Fruit fly (Drosophila melanogaster) whole organism: ENCODE results near the gene CG6638.
A peak's percentile ranks its signal among the peaks of the same experiment; 100 is the strongest.

Source experiments
- CG8478 ChIP-seq: fragments of >200 bp; optimal IDR thresholded peaks from 2 replicates; lab custom pipeline; 2018; ENCODE audit warnings: inconsistent platforms
- Dll ChIP-seq: fragments of >200 bp; optimal IDR thresholded peaks from 2 replicates; lab custom pipeline; 2017
- EcR ChIP-seq, 2 experiments: fragments of >200 bp; optimal IDR thresholded peaks; 2 replicates each; lab custom pipeline; 2017; ENCODE audit warnings: missing biosample characterization in 2 of 2, missing genetic modification characterization in 2 of 2, missing genetic modification reagents in 2 of 2
- pan ChIP-seq: fragments of >200 bp; optimal IDR thresholded peaks from 2 replicates; lab custom pipeline; 2017
- psq ChIP-seq: fragments of >200 bp; optimal IDR thresholded peaks from 2 replicates; lab custom pipeline; 2017
- usp ChIP-seq: fragments of >200 bp; optimal IDR thresholded peaks from 2 replicates; lab custom pipeline; 2017; ENCODE audit warnings: missing biosample characterization, missing genetic modification characterization, mixed read lengths

The CG6638 gene

dm6 chr3L:8580780-8581179, 4.9 kb upstream of the CG6638 start:
- TF ChIP-seq usp (no peak), CG8478 (lab: Kevin White, UChicago) (no peak), psq (lab: Kevin White, UChicago) (no peak), EcR (GFP tag; optimal IDR thresholded peaks at IDR 0.05; lab: Kevin White, UChicago) (no peak), Dll (lab: Kevin White, UChicago) (no peak), pan (lab: Kevin White, UChicago) (no peak)

dm6 chr3L:8579513-8579912, 3.6 kb upstream of the CG6638 start:
- no peak for TF ChIP-seq CG8478 (lab: Kevin White, UChicago)
- TF ChIP-seq Dll (lab: Kevin White, UChicago), result no peak
- no peak for TF ChIP-seq psq (lab: Kevin White, UChicago)
- TF ChIP-seq EcR (GFP tag; optimal IDR thresholded peaks at IDR 0.05; lab: Kevin White, UChicago), result no peak
- TF ChIP-seq pan (lab: Kevin White, UChicago), result no peak
- TF ChIP-seq usp, result no peak

- TF ChIP-seq pan (lab: Kevin White, UChicago) (no peak), EcR (GFP tag; optimal IDR thresholded peaks at IDR 0.05; lab: Kevin White, UChicago) (no peak), psq (lab: Kevin White, UChicago) (no peak), usp (no peak), CG8478 (lab: Kevin White, UChicago) (no peak), Dll (lab: Kevin White, UChicago) (no peak)
These were observed 2.6 kb upstream of the CG6638 start for dm6 chr3L:8578470-8578869.

- TF ChIP-seq pan (lab: Kevin White, UChicago) (no peak), EcR (GFP tag; optimal IDR thresholded peaks at IDR 0.05; lab: Kevin White, UChicago) (no peak), Dll (lab: Kevin White, UChicago) (no peak), CG8478 (lab: Kevin White, UChicago) (no peak), psq (lab: Kevin White, UChicago) (no peak), usp (no peak)
These were observed 15.2 kb downstream of the CG6638 start for dm6 chr3L:8560637-8561036.

dm6 chr3L:8559754-8560328, 16.0 kb downstream of the CG6638 start:
- TF ChIP-seq pan (lab: Kevin White, UChicago) (no peak), Dll (lab: Kevin White, UChicago) (no peak), CG8478 (lab: Kevin White, UChicago) (no peak), psq (lab: Kevin White, UChicago) (no peak), usp (no peak), EcR (GFP tag; optimal IDR thresholded peaks at IDR 0.05; lab: Kevin White, UChicago) (no peak)

dm6 chr3L:8557018-8557417, 18.9 kb downstream of the CG6638 start:
- TF ChIP-seq pan (lab: Kevin White, UChicago), result no peak
- TF ChIP-seq psq (lab: Kevin White, UChicago), result no peak
- TF ChIP-seq usp, result no peak
- TF ChIP-seq CG8478 (lab: Kevin White, UChicago), result no peak
- TF ChIP-seq Dll (lab: Kevin White, UChicago), result no peak
- TF ChIP-seq EcR (GFP tag; optimal IDR thresholded peaks at IDR 0.05; lab: Kevin White, UChicago), result no peak

dm6 chr3L:8554024-8554642, 21.7 kb downstream of the CG6638 start:
- peak in 1 of 2 experiments; percentile 53 for TF ChIP-seq EcR (GFP tag; optimal IDR thresholded peaks at IDR 0.05; lab: Kevin White, UChicago)
- no peak for TF ChIP-seq usp

dm6 chr3L:8553125-8553524, 22.8 kb downstream of the CG6638 start:
- TF ChIP-seq CG8478 (lab: Kevin White, UChicago), result no peak
- no peak for TF ChIP-seq usp
- no peak for TF ChIP-seq Dll (lab: Kevin White, UChicago)
- TF ChIP-seq pan (lab: Kevin White, UChicago), result no peak
- TF ChIP-seq psq (lab: Kevin White, UChicago), result no peak
- TF ChIP-seq EcR (GFP tag; optimal IDR thresholded peaks at IDR 0.05; lab: Kevin White, UChicago), result no peak

- TF ChIP-seq Dll (lab: Kevin White, UChicago), result no peak
- TF ChIP-seq pan (lab: Kevin White, UChicago), result no peak
- TF ChIP-seq EcR (GFP tag; optimal IDR thresholded peaks at IDR 0.05; lab: Kevin White, UChicago), result no peak
- no peak for TF ChIP-seq usp
- no peak for TF ChIP-seq CG8478 (lab: Kevin White, UChicago)
- no peak for TF ChIP-seq psq (lab: Kevin White, UChicago)
These were observed 25.0 kb downstream of the CG6638 start for dm6 chr3L:8550836-8551235.

- TF ChIP-seq CG8478 (lab: Kevin White, UChicago), result no peak
- TF ChIP-seq pan (lab: Kevin White, UChicago), result no peak
- TF ChIP-seq usp, result no peak
- TF ChIP-seq psq (lab: Kevin White, UChicago), result no peak
- no peak for TF ChIP-seq Dll (lab: Kevin White, UChicago)
- TF ChIP-seq EcR (GFP tag; optimal IDR thresholded peaks at IDR 0.05; lab: Kevin White, UChicago), result no peak
These were observed 26.5 kb downstream of the CG6638 start for dm6 chr3L:8549183-8549890.

- TF ChIP-seq EcR (GFP tag; optimal IDR thresholded peaks at IDR 0.05; lab: Kevin White, UChicago) (no peak), usp (no peak), CG8478 (lab: Kevin White, UChicago) (no peak), Dll (lab: Kevin White, UChicago) (no peak), pan (lab: Kevin White, UChicago) (no peak), psq (lab: Kevin White, UChicago) (no peak)
These were observed 28.8 kb downstream of the CG6638 start for dm6 chr3L:8547104-8547523.
